Fruit fly (Drosophila melanogaster): ENCODE measurements around the gene HDAC4.

HDAC4 gene

DNA sequence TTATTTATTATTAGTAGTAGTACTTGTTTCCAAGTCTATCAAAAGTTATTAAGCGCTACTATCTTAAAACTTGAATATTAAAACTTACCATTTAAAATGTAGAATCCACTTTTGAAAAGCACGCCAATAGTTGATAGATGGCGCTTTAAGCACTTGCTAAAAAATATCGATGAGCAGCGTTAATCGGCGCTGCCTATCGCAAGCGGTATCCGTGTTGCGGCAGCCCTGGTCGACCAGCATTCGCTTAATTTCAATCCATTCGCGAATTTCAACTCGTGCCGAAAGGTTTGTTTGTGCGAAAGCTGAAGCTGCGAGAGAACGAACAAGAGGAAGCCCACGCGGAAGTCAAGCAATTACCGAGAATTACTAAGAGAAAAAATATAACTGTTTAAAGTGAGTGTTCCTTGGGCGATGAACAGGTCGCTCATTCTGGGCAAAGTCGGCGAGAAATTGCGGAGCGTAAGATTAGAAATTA, 44.2 kb upstream of the HDAC4 start, which contains the start of gene Prx2:
Prx2 (plus strand) TSS at position 253 of the 475 bp plus-strand sequence.
- no peak for TF ChIP-seq Clk (GFP tag; optimal IDR thresholded peaks at IDR 0.05)
- no peak for TF ChIP-seq toe (GFP tag; optimal IDR thresholded peaks at IDR 0.05)
- TF ChIP-seq CG14711 (tag; optimal IDR thresholded peaks at IDR 0.05): peak; percentile 42
- TF ChIP-seq CG7045 (GFP tag; optimal IDR thresholded peaks at IDR 0.05): no peak
- TF ChIP-seq kay (GFP tag; ENCODE audit: borderline replicate concordance): no peak
- no peak for TF ChIP-seq tj (GFP tag; optimal IDR thresholded peaks at IDR 0.05)
- TF ChIP-seq Hr96 (GFP tag; optimal IDR thresholded peaks at IDR 0.05): peak; percentile 55
- TF ChIP-seq Mnt (GFP tag; optimal IDR thresholded peaks at IDR 0.05): peak; percentile 96
- TF ChIP-seq CG33017 (tag; optimal IDR thresholded peaks at IDR 0.05): no peak
- TF ChIP-seq pad (GFP tag; optimal IDR thresholded peaks at IDR 0.05): peak; percentile 52
- peak; percentile 50 for TF ChIP-seq CG11617 (GFP tag; optimal IDR thresholded peaks at IDR 0.05)
- peak; percentile 14 for TF ChIP-seq CG12768 (GFP tag; optimal IDR thresholded peaks at IDR 0.05)
- no peak for TF ChIP-seq cnc (optimal IDR thresholded peaks at IDR 0.05)
- peak; percentile 71 for TF ChIP-seq CG1620 (GFP tag; optimal IDR thresholded peaks at IDR 0.05)
- peak; percentile 55 for TF ChIP-seq ovo (GFP tag; optimal IDR thresholded peaks at IDR 0.05)
- TF ChIP-seq Crg-1 (GFP tag; optimal IDR thresholded peaks at IDR 0.05): peak; percentile 30
- TF ChIP-seq cic (GFP tag; optimal IDR thresholded peaks at IDR 0.05): peak; percentile 55
- peak; percentile 61 for TF ChIP-seq CG7101 (tag; optimal IDR thresholded peaks at IDR 0.05)
- TF ChIP-seq bab1 (GFP tag; optimal IDR thresholded peaks at IDR 0.05): peak; percentile 71
- no peak for TF ChIP-seq CG5204 (GFP tag; optimal IDR thresholded peaks at IDR 0.05)

dm6 chrX:13325310-13325709, 39.9 kb upstream of the HDAC4 start:
- no peak for TF ChIP-seq Hr96 (GFP tag; optimal IDR thresholded peaks at IDR 0.05)
- TF ChIP-seq Clk (GFP tag; optimal IDR thresholded peaks at IDR 0.05): no peak
- TF ChIP-seq toe (GFP tag; optimal IDR thresholded peaks at IDR 0.05): no peak
- no peak for TF ChIP-seq CG14711 (tag; optimal IDR thresholded peaks at IDR 0.05)
- no peak for TF ChIP-seq Crg-1 (GFP tag; optimal IDR thresholded peaks at IDR 0.05)
- no peak for TF ChIP-seq CG1620 (GFP tag; optimal IDR thresholded peaks at IDR 0.05)
- no peak for TF ChIP-seq cic (GFP tag; optimal IDR thresholded peaks at IDR 0.05)
- no peak for TF ChIP-seq cnc (optimal IDR thresholded peaks at IDR 0.05)
- TF ChIP-seq CG33017 (tag; optimal IDR thresholded peaks at IDR 0.05): no peak
- TF ChIP-seq kay (GFP tag; ENCODE audit: borderline replicate concordance): no peak
- TF ChIP-seq ovo (GFP tag; optimal IDR thresholded peaks at IDR 0.05): no peak
- no peak for TF ChIP-seq bab1 (GFP tag; optimal IDR thresholded peaks at IDR 0.05)

DNA sequence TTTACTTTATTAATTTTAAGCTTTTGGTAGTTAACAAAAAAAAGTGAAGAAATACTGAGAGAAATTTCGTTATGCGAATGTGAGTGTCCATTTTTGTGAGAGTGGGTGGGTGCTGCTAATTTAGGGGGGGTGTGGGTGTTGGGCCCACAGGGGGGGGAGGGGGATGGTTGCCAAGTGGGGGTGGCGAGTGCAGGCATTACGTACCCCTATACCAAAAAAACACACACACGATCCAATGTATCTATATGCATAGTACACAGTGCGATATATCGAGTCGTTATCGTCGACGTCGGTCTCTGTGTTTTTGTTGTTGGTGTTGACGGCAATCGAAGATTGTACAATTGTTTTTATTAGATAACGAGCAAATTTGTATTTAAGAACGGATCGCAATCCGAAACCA, 38.1 kb upstream of the HDAC4 start:
- TF ChIP-seq Mnt (GFP tag; optimal IDR thresholded peaks at IDR 0.05): no peak
- TF ChIP-seq CG12768 (GFP tag; optimal IDR thresholded peaks at IDR 0.05): no peak
- no peak for TF ChIP-seq Hr96 (GFP tag; optimal IDR thresholded peaks at IDR 0.05)
- no peak for TF ChIP-seq CG5204 (GFP tag; optimal IDR thresholded peaks at IDR 0.05)

DNA sequence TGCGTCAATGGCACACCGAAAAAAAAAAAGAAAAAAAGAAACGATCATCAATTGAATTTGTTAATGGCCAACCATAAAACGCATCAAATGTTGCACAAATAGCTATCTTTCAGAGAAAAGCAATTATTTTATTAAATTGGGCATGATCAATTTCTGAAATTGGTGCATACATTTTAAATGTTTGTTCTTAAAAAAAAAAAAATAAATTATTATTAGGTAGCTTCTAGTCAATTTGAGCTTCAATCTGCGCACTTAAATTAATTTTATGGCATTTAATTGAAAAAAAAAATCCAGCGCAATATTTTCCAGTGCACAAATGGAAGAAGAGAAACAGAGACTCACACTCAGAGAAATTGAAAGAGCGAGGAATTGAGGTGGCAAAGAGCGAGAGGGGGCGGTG, 37.7 kb upstream of the HDAC4 start:
- TF ChIP-seq CG11617 (GFP tag; optimal IDR thresholded peaks at IDR 0.05): peak; percentile 39
- TF ChIP-seq Hr96 (GFP tag; optimal IDR thresholded peaks at IDR 0.05): peak; percentile 48
- peak; percentile 8 for TF ChIP-seq tj (GFP tag; optimal IDR thresholded peaks at IDR 0.05)
- peak; percentile 69 for TF ChIP-seq kay (GFP tag; ENCODE audit: borderline replicate concordance)
- no peak for TF ChIP-seq Crg-1 (GFP tag; optimal IDR thresholded peaks at IDR 0.05)
- TF ChIP-seq pad (GFP tag; optimal IDR thresholded peaks at IDR 0.05): no peak
- no peak for TF ChIP-seq cnc (optimal IDR thresholded peaks at IDR 0.05)
- peak; percentile 69 for TF ChIP-seq CG5204 (GFP tag; optimal IDR thresholded peaks at IDR 0.05)
- peak; percentile 57 for TF ChIP-seq CG7101 (tag; optimal IDR thresholded peaks at IDR 0.05)
- TF ChIP-seq cic (GFP tag; optimal IDR thresholded peaks at IDR 0.05): no peak
- TF ChIP-seq ovo (GFP tag; optimal IDR thresholded peaks at IDR 0.05): no peak
- no peak for TF ChIP-seq CG12768 (GFP tag; optimal IDR thresholded peaks at IDR 0.05)
- no peak for TF ChIP-seq CG33017 (tag; optimal IDR thresholded peaks at IDR 0.05)
- TF ChIP-seq CG14711 (tag; optimal IDR thresholded peaks at IDR 0.05): peak; percentile 45
- TF ChIP-seq toe (GFP tag; optimal IDR thresholded peaks at IDR 0.05): peak; percentile 25
- no peak for TF ChIP-seq Clk (GFP tag; optimal IDR thresholded peaks at IDR 0.05)
- peak; percentile 21 for TF ChIP-seq bab1 (GFP tag; optimal IDR thresholded peaks at IDR 0.05)
- peak; percentile 17 for TF ChIP-seq CG1620 (GFP tag; optimal IDR thresholded peaks at IDR 0.05)
- TF ChIP-seq CG7045 (GFP tag; optimal IDR thresholded peaks at IDR 0.05): no peak
- peak; percentile 24 for TF ChIP-seq Mnt (GFP tag; optimal IDR thresholded peaks at IDR 0.05)

dm6 chrX:13322405-13322804, 37.0 kb upstream of the HDAC4 start:
- TF ChIP-seq CG33017 (tag; optimal IDR thresholded peaks at IDR 0.05) (peak; percentile 7), Mnt (GFP tag; optimal IDR thresholded peaks at IDR 0.05) (peak; percentile 5), CG7101 (tag; optimal IDR thresholded peaks at IDR 0.05) (peak; percentile 42), CG11617 (GFP tag; optimal IDR thresholded peaks at IDR 0.05) (no peak), CG12768 (GFP tag; optimal IDR thresholded peaks at IDR 0.05) (peak; percentile 80), cic (GFP tag; optimal IDR thresholded peaks at IDR 0.05) (peak; percentile 41)

DNA sequence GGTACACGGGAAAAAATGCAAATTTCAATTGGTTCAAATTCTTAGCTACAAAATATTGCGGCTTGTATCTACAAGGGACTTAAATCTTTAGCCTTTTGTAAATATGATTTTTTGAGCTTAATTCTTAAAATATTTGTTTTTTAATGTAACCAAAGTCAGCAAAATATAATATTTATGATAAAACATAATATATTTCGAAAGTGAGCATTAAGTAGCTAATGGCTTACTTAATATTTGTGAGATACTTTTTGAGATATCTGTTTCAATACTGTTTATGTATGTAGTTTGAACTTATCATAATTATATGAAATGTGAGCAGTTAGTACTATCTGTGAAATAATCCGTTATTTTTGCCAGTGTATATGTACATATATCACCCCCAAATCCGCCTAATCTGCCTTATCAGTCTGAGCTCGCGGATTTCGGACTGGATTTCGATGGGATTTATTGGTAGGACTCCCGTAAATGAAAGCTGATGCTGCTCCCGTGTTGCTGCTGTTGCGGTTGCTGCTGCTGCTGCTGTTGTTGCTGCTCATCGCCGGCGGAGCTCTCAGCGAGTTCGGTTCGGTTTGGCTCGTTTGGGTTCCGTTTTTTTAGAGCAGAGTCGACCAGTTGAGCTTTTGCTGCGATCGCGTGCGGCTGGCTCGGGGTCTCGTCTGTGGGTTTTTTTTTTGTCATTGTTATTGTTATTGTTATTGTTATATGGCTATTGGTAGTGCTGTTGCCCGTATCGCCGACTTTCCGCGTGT, 35.4 kb upstream of the HDAC4 start:
- TF ChIP-seq Crg-1 (GFP tag; optimal IDR thresholded peaks at IDR 0.05) (no peak), kay (GFP tag; ENCODE audit: borderline replicate concordance) (no peak), pad (GFP tag; optimal IDR thresholded peaks at IDR 0.05) (peak; percentile 8), cnc (optimal IDR thresholded peaks at IDR 0.05) (no peak), CG12768 (GFP tag; optimal IDR thresholded peaks at IDR 0.05) (peak; percentile 7), CG5204 (GFP tag; optimal IDR thresholded peaks at IDR 0.05) (no peak), bab1 (GFP tag; optimal IDR thresholded peaks at IDR 0.05) (no peak), cic (GFP tag; optimal IDR thresholded peaks at IDR 0.05) (peak; percentile 35), Mnt (GFP tag; optimal IDR thresholded peaks at IDR 0.05) (peak; percentile 63), CG33017 (tag; optimal IDR thresholded peaks at IDR 0.05) (no peak), Hr96 (GFP tag; optimal IDR thresholded peaks at IDR 0.05) (no peak), CG14711 (tag; optimal IDR thresholded peaks at IDR 0.05) (peak; percentile 40), CG11617 (GFP tag; optimal IDR thresholded peaks at IDR 0.05) (peak; percentile 71), CG1620 (GFP tag; optimal IDR thresholded peaks at IDR 0.05) (no peak), Clk (GFP tag; optimal IDR thresholded peaks at IDR 0.05) (no peak), CG7045 (GFP tag; optimal IDR thresholded peaks at IDR 0.05) (no peak), CG7101 (tag; optimal IDR thresholded peaks at IDR 0.05) (peak; percentile 55), tj (GFP tag; optimal IDR thresholded peaks at IDR 0.05) (peak; percentile 17), toe (GFP tag; optimal IDR thresholded peaks at IDR 0.05) (no peak), ovo (GFP tag; optimal IDR thresholded peaks at IDR 0.05) (no peak)

Measured in whole organism, adult.